Fruit fly (Drosophila melanogaster) S2 (cell line): ENCODE measurements around the gene CG12177.

Source experiments
- CG8478 ChIP-seq: fragments of >200 bp; optimal IDR thresholded peaks from 2 replicates; lab custom pipeline; 2018
- CTCF ChIP-seq, 2 experiments: fragments of >200 bp; optimal IDR thresholded peaks; 2 replicates each; lab custom pipeline; 2018

dm6 chrX:13629414-13629813 is 50.9 kb downstream of the CG12177 start:
- TF ChIP-seq CG8478 (lab: Kevin White, UChicago): no peak
- TF ChIP-seq CTCF (optimal IDR thresholded peaks at IDR 0.05; lab: Kevin White, UChicago): no peak
